Worm (Caenorhabditis elegans) whole organism, late embryonic: ENCODE results near the gene Y7A5A.20.
A peak's percentile ranks its signal among the peaks of the same experiment; 100 is the strongest.

Experiments used
- C08G9.2 ChIP-seq: sonication (generic microtip); optimal IDR thresholded peaks from 2 replicates; lab custom pipeline; 2016; ENCODE audit warnings: mild to moderate bottlenecking, missing genetic modification characterization, moderate library complexity, missing compliant biosample characterization
- C38D4.7 ChIP-seq: fragments of 200-800 bp; sonication (Bioruptor generic); optimal IDR thresholded peaks from 2 replicates; lab custom pipeline; 2018; ENCODE audit warnings: mild to moderate bottlenecking, missing genetic modification characterization, moderate library complexity, missing compliant biosample characterization
- F13H6.1 ChIP-seq: sonication (generic microtip); optimal IDR thresholded peaks from 2 replicates; lab custom pipeline; 2016; ENCODE audit warnings: missing genetic modification characterization, missing compliant biosample characterization
- K09A11.1 ChIP-seq: sonication (generic microtip); optimal IDR thresholded peaks from 2 replicates; lab custom pipeline; 2017; ENCODE audit warnings: antibody characterized with exemption, mild to moderate bottlenecking, missing genetic modification characterization, missing compliant biosample characterization; ENCODE audit not compliant: insufficient read depth
- T23F11.4 ChIP-seq: fragments of 200-800 bp; sonication (Bioruptor generic); optimal IDR thresholded peaks from 2 replicates; lab custom pipeline; 2018; ENCODE audit warnings: mild to moderate bottlenecking, missing genetic modification characterization, missing compliant biosample characterization
- ama-1 ChIP-seq: fragments of 150-350 bp; optimal IDR thresholded peaks from 2 replicates; lab custom pipeline; 2014
- ceh-2 ChIP-seq: sonication (generic microtip); optimal IDR thresholded peaks from 2 replicates; lab custom pipeline; 2016; ENCODE audit warnings: missing genotype, missing genetic modification characterization, missing compliant biosample characterization
- ceh-22 ChIP-seq: sonication (generic microtip); optimal IDR thresholded peaks from 2 replicates; lab custom pipeline; 2017; ENCODE audit warnings: missing biosample characterization, missing genetic modification characterization
- ceh-24 ChIP-seq: sonication (generic microtip); optimal IDR thresholded peaks from 2 replicates; lab custom pipeline; 2016; ENCODE audit warnings: mild to moderate bottlenecking, missing genetic modification characterization, missing compliant biosample characterization
- ceh-30 ChIP-seq: fragments of 150-350 bp; optimal IDR thresholded peaks from 2 replicates; lab custom pipeline; 2014; ENCODE audit warnings: missing biosample characterization, missing genetic modification characterization
- ceh-31 ChIP-seq: sonication (generic microtip); optimal IDR thresholded peaks from 2 replicates; lab custom pipeline; 2016; ENCODE audit warnings: missing genetic modification characterization, missing compliant biosample characterization
- ceh-34 ChIP-seq: sonication (generic microtip); optimal IDR thresholded peaks from 2 replicates; lab custom pipeline; 2016; ENCODE audit warnings: mild to moderate bottlenecking, missing genetic modification characterization, missing compliant biosample characterization
- ceh-45 ChIP-seq: fragments of 200-800 bp; sonication (Bioruptor generic); IDR thresholded peaks from 2 replicates; pipeline ENCODE4 v1.3.6; 2022; ENCODE audit warnings: missing genetic modification reagents, missing genetic modification characterization, missing compliant biosample characterization
- ceh-6 ChIP-seq: fragments of 200-800 bp; sonication (Bioruptor generic); optimal IDR thresholded peaks from 2 replicates; lab custom pipeline; 2018; ENCODE audit warnings: mild to moderate bottlenecking, missing genetic modification characterization, missing compliant biosample characterization
- ceh-9 ChIP-seq: sonication (generic microtip); optimal IDR thresholded peaks from 2 replicates; lab custom pipeline; 2016; ENCODE audit warnings: mild to moderate bottlenecking, missing genetic modification characterization, inconsistent platforms, missing compliant biosample characterization
- che-1 ChIP-seq: sonication (generic microtip); optimal IDR thresholded peaks from 2 replicates; lab custom pipeline; 2016; ENCODE audit warnings: mild to moderate bottlenecking, missing genetic modification characterization, missing compliant biosample characterization
- dmd-4 ChIP-seq: sonication (generic microtip); optimal IDR thresholded peaks from 2 replicates; lab custom pipeline; 2016; ENCODE audit warnings: borderline replicate concordance, missing genetic modification characterization, missing compliant biosample characterization
- elt-4 ChIP-seq: sonication (generic microtip); optimal IDR thresholded peaks from 2 replicates; lab custom pipeline; 2016; ENCODE audit warnings: missing genetic modification characterization, missing compliant biosample characterization
- eyg-1 ChIP-seq: sonication (generic microtip); optimal IDR thresholded peaks from 2 replicates; lab custom pipeline; 2016; ENCODE audit warnings: missing genotype, missing genetic modification characterization, missing compliant biosample characterization
- fax-1 ChIP-seq: sonication (generic microtip); optimal IDR thresholded peaks from 2 replicates; lab custom pipeline; 2016; ENCODE audit warnings: missing genotype, missing genetic modification characterization, missing compliant biosample characterization
- fkh-6 ChIP-seq: sonication (generic microtip); optimal IDR thresholded peaks from 2 replicates; lab custom pipeline; 2016; ENCODE audit warnings: missing genetic modification characterization, missing compliant biosample characterization
- gmeb-2 ChIP-seq: sonication (generic microtip); optimal IDR thresholded peaks from 2 replicates; lab custom pipeline; 2016; ENCODE audit warnings: missing genetic modification characterization, inconsistent platforms, missing compliant biosample characterization
- hlh-30 ChIP-seq: sonication (generic microtip); optimal IDR thresholded peaks from 2 replicates; lab custom pipeline; 2017; ENCODE audit warnings: antibody characterized with exemption, missing genetic modification characterization, missing compliant biosample characterization; ENCODE audit not compliant: insufficient read depth
- hlh-6 ChIP-seq: sonication (generic microtip); optimal IDR thresholded peaks from 2 replicates; lab custom pipeline; 2016; ENCODE audit warnings: missing genotype, missing genetic modification characterization, missing compliant biosample characterization
- lim-6 ChIP-seq: sonication (generic microtip); optimal IDR thresholded peaks from 2 replicates; lab custom pipeline; 2016; ENCODE audit warnings: missing genetic modification characterization, missing compliant biosample characterization
- mec-3 ChIP-seq: sonication (generic microtip); optimal IDR thresholded peaks from 2 replicates; lab custom pipeline; 2016; ENCODE audit warnings: borderline replicate concordance, missing genetic modification characterization, missing compliant biosample characterization
- nfya-1 ChIP-seq: sonication (generic microtip); optimal IDR thresholded peaks from 2 replicates; lab custom pipeline; 2017; ENCODE audit warnings: missing genetic modification characterization, mild to moderate bottlenecking, missing compliant biosample characterization, antibody characterized with exemption, moderate library complexity
- nhr-11 ChIP-seq: fragments of 150-350 bp; optimal IDR thresholded peaks from 2 replicates; lab custom pipeline; 2014; ENCODE audit warnings: missing biosample characterization, missing genetic modification characterization
- nhr-232 ChIP-seq: sonication (generic microtip); optimal IDR thresholded peaks from 2 replicates; lab custom pipeline; 2016; ENCODE audit warnings: missing genetic modification characterization, missing compliant biosample characterization
- npax-4 ChIP-seq: sonication (generic microtip); optimal IDR thresholded peaks from 2 replicates; lab custom pipeline; 2016; ENCODE audit warnings: missing genetic modification characterization, missing compliant biosample characterization
- odd-2 ChIP-seq: sonication (generic microtip); optimal IDR thresholded peaks from 2 replicates; lab custom pipeline; 2017; ENCODE audit warnings: antibody characterized with exemption, mild to moderate bottlenecking, missing genetic modification characterization, missing compliant biosample characterization
- pat-9 ChIP-seq: fragments of 200-800 bp; sonication (Bioruptor generic); optimal IDR thresholded peaks from 2 replicates; lab custom pipeline; 2018; ENCODE audit warnings: mild to moderate bottlenecking, missing genetic modification characterization, moderate library complexity, missing compliant biosample characterization
- pax-1 ChIP-seq: fragments of 150-350 bp; optimal IDR thresholded peaks from 2 replicates; lab custom pipeline; 2014; ENCODE audit warnings: missing biosample characterization, missing genetic modification characterization
- pha-2 ChIP-seq: sonication (generic microtip); optimal IDR thresholded peaks from 2 replicates; lab custom pipeline; 2017; ENCODE audit warnings: mild to moderate bottlenecking, missing genetic modification characterization, missing compliant biosample characterization
- pha-4 ChIP-seq: fragments of 150-350 bp; optimal IDR thresholded peaks from 2 replicates; lab custom pipeline; 2018; ENCODE audit warnings: missing biosample characterization, missing genetic modification reagents, missing genetic modification characterization
- pros-1 ChIP-seq: fragments of 150-350 bp; optimal IDR thresholded peaks from 2 replicates; lab custom pipeline; 2014; ENCODE audit warnings: missing biosample characterization, missing genetic modification reagents, missing genetic modification characterization
- sdc-2 ChIP-seq: sonication (generic microtip); optimal IDR thresholded peaks from 2 replicates; lab custom pipeline; 2016; ENCODE audit warnings: missing genotype, missing genetic modification characterization, missing compliant biosample characterization
- sox-4 ChIP-seq: sonication (generic microtip); optimal IDR thresholded peaks from 2 replicates; lab custom pipeline; 2017; ENCODE audit warnings: mild to moderate bottlenecking, missing genetic modification characterization, inconsistent platforms, missing compliant biosample characterization
- syd-9 ChIP-seq: sonication (generic microtip); optimal IDR thresholded peaks from 2 replicates; lab custom pipeline; 2016; ENCODE audit warnings: mild to moderate bottlenecking, missing genetic modification characterization, moderate library complexity, missing compliant biosample characterization
- tbx-2 ChIP-seq: sonication (generic microtip); optimal IDR thresholded peaks from 2 replicates; lab custom pipeline; 2016; ENCODE audit warnings: missing genetic modification characterization, missing compliant biosample characterization
- tbx-7 ChIP-seq: sonication (generic microtip); optimal IDR thresholded peaks from 2 replicates; lab custom pipeline; 2016; ENCODE audit warnings: missing genotype, missing genetic modification characterization, missing compliant biosample characterization
- ttx-3 ChIP-seq: sonication (generic microtip); optimal IDR thresholded peaks from 2 replicates; lab custom pipeline; 2016; ENCODE audit warnings: missing genetic modification reagents, missing genetic modification characterization, missing compliant biosample characterization
- unc-3 ChIP-seq, 2 experiments: fragments of 200-800 bp in 1 of 2; sonication (Bioruptor generic) in 1 of 2; sonication (generic microtip) in 1 of 2; conservative IDR thresholded peaks in 1 of 2; optimal IDR thresholded peaks in 1 of 2; 2 replicates each; pipeline versions ENCODE4 v1.3.6 to Lab custom; 2016 to 2022; ENCODE audit warnings: missing compliant biosample characterization in 2 of 2, missing genetic modification characterization in 2 of 2, missing genetic modification reagents in 1 of 2
- unc-55 ChIP-seq: sonication (generic microtip); optimal IDR thresholded peaks from 2 replicates; lab custom pipeline; 2017; ENCODE audit warnings: missing biosample characterization, missing genetic modification reagents, missing genetic modification characterization
- zip-5 ChIP-seq: sonication (generic microtip); optimal IDR thresholded peaks from 2 replicates; lab custom pipeline; 2016; ENCODE audit warnings: missing genetic modification characterization, missing compliant biosample characterization
- ztf-16 ChIP-seq: sonication (generic microtip); optimal IDR thresholded peaks from 2 replicates; lab custom pipeline; 2017; ENCODE audit warnings: missing genetic modification characterization, missing compliant biosample characterization

The Y7A5A.20 gene

DNA sequence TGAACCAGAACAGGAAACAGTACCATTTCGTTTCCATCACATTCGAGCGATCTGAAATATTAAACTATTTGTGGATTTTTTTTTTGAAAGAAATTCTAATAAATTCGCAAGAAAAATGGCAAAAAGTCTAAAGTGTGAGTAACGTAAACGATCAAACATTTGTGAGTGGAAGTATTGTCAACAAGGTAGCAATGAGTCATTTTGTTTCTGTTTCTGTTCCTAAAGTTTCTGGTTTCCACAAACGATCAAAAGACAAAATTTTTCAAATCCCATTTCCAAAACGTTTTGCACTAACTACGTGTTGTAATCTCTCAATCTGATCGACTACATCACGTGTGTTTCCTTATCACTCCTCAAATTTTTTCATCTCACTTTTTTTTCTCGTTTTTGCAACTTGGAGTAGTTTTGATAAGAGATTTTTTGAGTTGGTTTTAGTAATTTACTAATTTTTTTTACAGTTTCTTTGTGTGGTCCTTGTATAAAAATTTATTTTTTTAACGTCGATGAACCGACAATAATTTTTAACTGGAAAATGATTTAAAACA, 19.5 kb downstream of the Y7A5A.20 start, which contains the start of gene F59F4.3:
Gene F59F4.3 (minus strand): TSS at position 51 of the 545 bp plus-strand sequence.
- TF ChIP-seq sox-4 = no peak
- TF ChIP-seq pha-4 (tag; lab: Kevin White, UChicago) = no peak
- TF ChIP-seq fax-1 = no peak
- TF ChIP-seq syd-9 (tag; lab: Kevin White, UChicago) = no peak
- TF ChIP-seq tbx-7 = no peak
- TF ChIP-seq ceh-45 (GFP tag; lab: Robert Waterston, UW) = no peak
- no peak for TF ChIP-seq ztf-16 (tag; lab: Kevin White, UChicago)
- TF ChIP-seq che-1 (tag; lab: Kevin White, UChicago) = no peak
- no peak for TF ChIP-seq unc-3 (GFP tag; conservative IDR thresholded peaks at IDR 0.05; lab: Robert Waterston, UW)
- no peak for TF ChIP-seq unc-3 (tag; optimal IDR thresholded peaks at IDR 0.05; lab: Kevin White, UChicago)
- no peak for TF ChIP-seq odd-2 (tag; lab: Kevin White, UChicago)
- no peak for TF ChIP-seq lim-6 (tag; lab: Kevin White, UChicago)

DNA sequence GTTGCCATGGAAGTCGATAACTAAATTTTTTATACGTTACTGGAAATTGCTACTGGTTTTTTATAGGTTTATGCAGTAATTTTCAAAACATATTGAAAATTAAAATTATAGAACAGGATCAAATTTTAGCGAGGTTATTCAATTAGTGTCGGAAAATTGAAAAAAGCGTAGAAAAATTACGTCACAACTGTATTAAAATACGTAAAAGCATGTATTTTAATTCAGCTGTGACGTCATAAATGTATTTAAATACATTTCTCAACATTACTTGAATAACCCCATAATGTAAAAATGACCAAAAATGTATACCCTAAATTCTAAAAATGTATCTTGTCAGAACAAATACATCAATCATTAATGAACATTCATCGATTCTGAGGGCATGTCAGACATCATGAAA, 20.7 kb downstream of the Y7A5A.20 start:
- TF ChIP-seq ceh-6 (GFP tag; lab: Kevin White, UChicago) (no peak), C08G9.2 (tag; lab: Kevin White, UChicago) (no peak), fkh-6 (tag; lab: Kevin White, UChicago) (no peak), unc-3 (GFP tag; conservative IDR thresholded peaks at IDR 0.05; lab: Robert Waterston, UW) (no peak), unc-3 (tag; optimal IDR thresholded peaks at IDR 0.05; lab: Kevin White, UChicago) (no peak), ztf-16 (tag; lab: Kevin White, UChicago) (no peak), K09A11.1 (no peak), nhr-11 (tag; lab: Kevin White, UChicago) (no peak), T23F11.4 (GFP tag; lab: Kevin White, UChicago) (no peak), ceh-34 (tag; lab: Kevin White, UChicago) (no peak), nhr-232 (tag; lab: Kevin White, UChicago) (no peak), tbx-2 (tag; lab: Kevin White, UChicago) (no peak), ceh-9 (tag; lab: Kevin White, UChicago) (no peak), ceh-2 (tag; lab: Kevin White, UChicago) (no peak), ceh-45 (GFP tag; lab: Robert Waterston, UW) (no peak), nfya-1 (tag; lab: Kevin White, UChicago) (no peak), hlh-30 (no peak)

DNA sequence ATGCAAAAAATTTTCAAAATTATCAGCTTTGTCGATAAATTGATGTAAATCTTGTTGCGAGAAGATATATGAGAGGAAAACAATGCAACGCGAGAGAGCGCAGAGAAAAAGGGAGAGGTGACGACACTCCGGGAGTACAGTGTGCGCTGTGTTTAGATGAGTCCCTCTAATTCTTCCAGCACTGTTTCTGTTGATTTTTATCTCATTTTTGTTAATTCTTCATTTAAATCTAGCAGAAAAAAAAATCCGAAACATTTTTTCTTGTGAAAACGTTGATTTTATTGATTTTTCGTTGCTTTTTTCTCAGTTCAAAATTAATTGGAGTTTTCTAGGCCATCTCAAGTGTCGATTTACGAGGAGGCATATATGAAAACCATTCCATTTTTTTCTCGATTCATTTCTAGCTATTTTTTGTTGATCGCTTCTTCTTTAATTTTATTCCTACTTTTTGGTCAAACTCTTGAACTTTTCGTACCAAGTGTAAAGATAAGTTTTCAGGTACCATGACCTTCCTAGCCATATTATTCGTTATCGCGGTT, 21.3 kb downstream of the Y7A5A.20 start, which contains the start of gene acl-1:
Gene acl-1 (plus strand): TSS at position 489 of the 539 bp plus-strand sequence.
- TF ChIP-seq elt-4 (tag; lab: Kevin White, UChicago) (no peak), eyg-1 (tag; lab: Kevin White, UChicago) (no peak), dmd-4 (no peak), zip-5 (tag; lab: Kevin White, UChicago) (peak; percentile 18), tbx-7 (peak; percentile 72), hlh-6 (no peak), ceh-45 (GFP tag; lab: Robert Waterston, UW) (no peak), ceh-30 (tag; lab: Kevin White, UChicago) (no peak), npax-4 (tag; lab: Kevin White, UChicago) (no peak), ttx-3 (no peak), hlh-30 (no peak), ceh-34 (tag; lab: Kevin White, UChicago) (peak; percentile 54), ceh-31 (peak; percentile 95), unc-55 (no peak), pha-2 (tag; lab: Kevin White, UChicago) (no peak), che-1 (tag; lab: Kevin White, UChicago) (no peak), pros-1 (tag; lab: Kevin White, UChicago) (no peak), pax-1 (tag; lab: Kevin White, UChicago) (no peak), ceh-24 (no peak), gmeb-2 (tag; lab: Kevin White, UChicago) (no peak), K09A11.1 (no peak), ceh-22 (tag; lab: Kevin White, UChicago) (no peak), syd-9 (tag; lab: Kevin White, UChicago) (no peak), C08G9.2 (tag; lab: Kevin White, UChicago) (peak; percentile 85), ceh-6 (GFP tag; lab: Kevin White, UChicago) (no peak), ama-1 (no peak), C38D4.7 (no peak), mec-3 (tag; lab: Kevin White, UChicago) (peak; percentile 85), sdc-2 (peak; percentile 77), F13H6.1 (tag; lab: Kevin White, UChicago) (peak; percentile 44), pat-9 (tag; lab: Kevin White, UChicago) (no peak), fax-1 (no peak)
